Worm (Caenorhabditis elegans) whole organism, young adult: ENCODE data around the gene golg-2.

Experiments
- B0019.2 ChIP-seq: fragments of 200-800 bp; sonication (Bioruptor generic); conservative IDR thresholded peaks from 2 replicates; pipeline ENCODE4 v1.3.6; 2022; ENCODE audit warnings: missing genetic modification reagents, missing genetic modification characterization, missing compliant biosample characterization
- B0261.1 ChIP-seq: sonication (generic microtip); optimal IDR thresholded peaks from 2 replicates; lab custom pipeline; 2016; ENCODE audit warnings: mild to moderate bottlenecking, missing genetic modification characterization, moderate library complexity, missing compliant biosample characterization
- F23B12.7 ChIP-seq: sonication (generic microtip); optimal IDR thresholded peaks from 2 replicates; lab custom pipeline; 2017; ENCODE audit warnings: missing genetic modification characterization, mild to moderate bottlenecking, missing compliant biosample characterization, antibody characterized with exemption, moderate library complexity; ENCODE audit not compliant: insufficient read depth
- F33H1.4 ChIP-seq: fragments of 200-800 bp; sonication (Bioruptor generic); IDR thresholded peaks from 2 replicates; pipeline ENCODE4 v1.3.6; 2022; ENCODE audit warnings: missing genetic modification reagents, missing genetic modification characterization, missing compliant biosample characterization
- F57A8.1 ChIP-seq: fragments of 200-800 bp; sonication (Bioruptor generic); optimal IDR thresholded peaks from 2 replicates; lab custom pipeline; 2018; ENCODE audit warnings: mild to moderate bottlenecking, missing genetic modification characterization, moderate library complexity, missing compliant biosample characterization
- K11D2.4 ChIP-seq: fragments of 200-800 bp; sonication (Bioruptor generic); IDR thresholded peaks from 2 replicates; pipeline ENCODE4 v1.3.6; 2022; ENCODE audit warnings: missing genetic modification reagents, missing genetic modification characterization, missing compliant biosample characterization
- Y53G8AR.9 ChIP-seq: fragments of 200-800 bp; sonication (Bioruptor generic); conservative IDR thresholded peaks from 2 replicates; pipeline ENCODE4 v1.3.6; 2022; ENCODE audit warnings: missing genetic modification reagents, missing genetic modification characterization, missing compliant biosample characterization
- Y56A3A.18 ChIP-seq: fragments of 200-800 bp; sonication (Bioruptor generic); IDR thresholded peaks from 2 replicates; pipeline ENCODE4 v1.3.6; 2022; ENCODE audit warnings: missing genetic modification reagents, missing genetic modification characterization, missing compliant biosample characterization
- Y95B8A.8 ChIP-seq: fragments of 200-800 bp; sonication (Bioruptor generic); IDR thresholded peaks from 2 replicates; pipeline ENCODE4 v1.3.6; 2022; ENCODE audit warnings: missing genetic modification reagents, missing genetic modification characterization, missing compliant biosample characterization
- ZK185.1 ChIP-seq: sonication (generic microtip); optimal IDR thresholded peaks from 2 replicates; lab custom pipeline; 2016; ENCODE audit warnings: mild to moderate bottlenecking, missing genetic modification characterization, missing compliant biosample characterization; ENCODE audit not compliant: poor library complexity, severe bottlenecking
- akir-1 ChIP-seq: fragments of 200-800 bp; sonication (Bioruptor generic); optimal IDR thresholded peaks from 2 replicates; lab custom pipeline; 2018; ENCODE audit warnings: mild to moderate bottlenecking, missing genetic modification characterization, moderate library complexity, missing compliant biosample characterization
- aptf-2 ChIP-seq: fragments of 200-800 bp; sonication (Bioruptor generic); conservative IDR thresholded peaks from 2 replicates; pipeline ENCODE4 v1.3.6; 2022; ENCODE audit warnings: missing genetic modification reagents, missing genetic modification characterization, missing compliant biosample characterization
- aptf-3 ChIP-seq: fragments of 200-800 bp; sonication (Bioruptor generic); IDR thresholded peaks from 2 replicates; pipeline ENCODE4 v1.3.6; 2022; ENCODE audit warnings: missing genetic modification characterization, missing compliant biosample characterization
- atf-7 ChIP-seq: sonication (generic microtip); optimal IDR thresholded peaks from 2 replicates; lab custom pipeline; 2017; ENCODE audit warnings: mild to moderate bottlenecking, missing genetic modification characterization, missing compliant biosample characterization
- attf-5 ChIP-seq: fragments of 200-800 bp; sonication (Bioruptor generic); optimal IDR thresholded peaks from 2 replicates; lab custom pipeline; 2018; ENCODE audit warnings: mild to moderate bottlenecking, missing genetic modification characterization, missing compliant biosample characterization
- attf-6 ChIP-seq: fragments of 200-800 bp; sonication (Bioruptor generic); IDR thresholded peaks from 2 replicates; pipeline ENCODE4 v1.3.6; 2022; ENCODE audit warnings: missing genetic modification reagents, missing genetic modification characterization, missing compliant biosample characterization
- cebp-1 ChIP-seq, 2 experiments: fragments of 200-800 bp in 1 of 2; sonication (Bioruptor generic) in 1 of 2; sonication (generic microtip) in 1 of 2; IDR thresholded peaks in 1 of 2; optimal IDR thresholded peaks in 1 of 2; 2 replicates each; pipeline versions ENCODE4 v1.3.6 to Lab custom; 2017 to 2022; ENCODE audit warnings: missing compliant biosample characterization in 2 of 2, missing genetic modification characterization in 2 of 2, mild to moderate bottlenecking in 1 of 2, missing genetic modification reagents in 1 of 2, moderate library complexity in 1 of 2
- ceh-40 ChIP-seq: fragments of 200-800 bp; sonication (Bioruptor generic); IDR thresholded peaks from 2 replicates; pipeline ENCODE4 v1.3.6; 2022; ENCODE audit warnings: missing genetic modification characterization, missing compliant biosample characterization
- ceh-58 ChIP-seq: fragments of 200-800 bp; sonication (Bioruptor generic); IDR thresholded peaks from 2 replicates; pipeline ENCODE4 v1.3.6; 2022; ENCODE audit warnings: missing genetic modification characterization, missing compliant biosample characterization
- dpff-1 ChIP-seq: sonication (generic microtip); optimal IDR thresholded peaks from 2 replicates; lab custom pipeline; 2017; ENCODE audit warnings: mild to moderate bottlenecking, missing genetic modification characterization, missing compliant biosample characterization
- efl-1 ChIP-seq: fragments of 150-350 bp; optimal IDR thresholded peaks from 2 replicates; lab custom pipeline; 2014; ENCODE audit warnings: missing biosample characterization, missing genetic modification reagents, missing genetic modification characterization
- ets-4 ChIP-seq: fragments of 200-800 bp; sonication (Bioruptor generic); optimal IDR thresholded peaks from 2 replicates; lab custom pipeline; 2018; ENCODE audit warnings: mild to moderate bottlenecking, missing genetic modification characterization, missing compliant biosample characterization
- fkh-3 ChIP-seq: sonication (generic microtip); optimal IDR thresholded peaks from 2 replicates; lab custom pipeline; 2016; ENCODE audit warnings: mild to moderate bottlenecking, missing genetic modification characterization, missing compliant biosample characterization
- gei-17 ChIP-seq: fragments of 200-800 bp; sonication (Bioruptor generic); optimal IDR thresholded peaks from 2 replicates; lab custom pipeline; 2018; ENCODE audit warnings: mild to moderate bottlenecking, missing genetic modification characterization, missing compliant biosample characterization
- hlh-12 ChIP-seq: sonication (generic microtip); optimal IDR thresholded peaks from 2 replicates; lab custom pipeline; 2016; ENCODE audit warnings: missing genetic modification characterization, missing compliant biosample characterization
- hmg-20 ChIP-seq: fragments of 200-800 bp; sonication (Bioruptor generic); IDR thresholded peaks from 2 replicates; pipeline ENCODE4 v1.3.6; 2022; ENCODE audit warnings: missing genetic modification reagents, missing genetic modification characterization, missing compliant biosample characterization
- hrde-1 ChIP-seq: sonication (generic microtip); optimal IDR thresholded peaks from 2 replicates; lab custom pipeline; 2016; ENCODE audit warnings: missing genetic modification characterization, mild to moderate bottlenecking, missing compliant biosample characterization, moderate library complexity, missing genotype, missing genetic modification reagents, borderline replicate concordance
- hsf-1 ChIP-seq: fragments of 200-800 bp; sonication (Bioruptor generic); IDR thresholded peaks from 2 replicates; pipeline ENCODE4 v1.3.6; 2022; ENCODE audit warnings: missing genetic modification reagents, missing genetic modification characterization, missing compliant biosample characterization
- let-607 ChIP-seq, 2 experiments: fragments of 200-800 bp in 1 of 2; sonication (Bioruptor generic) in 1 of 2; sonication (generic microtip) in 1 of 2; optimal IDR thresholded peaks; 2 replicates each; lab custom pipeline; 2016 to 2018; ENCODE audit warnings: mild to moderate bottlenecking in 2 of 2, missing compliant biosample characterization in 2 of 2, missing genetic modification characterization in 2 of 2, moderate library complexity in 2 of 2, missing genotype in 1 of 2
- lin-54 ChIP-seq: fragments of 200-800 bp; sonication (Bioruptor generic); optimal IDR thresholded peaks from 2 replicates; lab custom pipeline; 2018; ENCODE audit warnings: mild to moderate bottlenecking, missing genetic modification characterization, missing compliant biosample characterization
- madf-6 ChIP-seq: fragments of 200-800 bp; sonication (Bioruptor generic); IDR thresholded peaks from 2 replicates; pipeline ENCODE4 v1.3.6; 2022; ENCODE audit warnings: missing genetic modification reagents, missing genetic modification characterization, missing compliant biosample characterization
- mcd-1 ChIP-seq: fragments of 200-800 bp; sonication (Bioruptor generic); IDR thresholded peaks from 2 replicates; pipeline ENCODE4 v1.3.6; 2022; ENCODE audit warnings: missing genetic modification reagents, missing genetic modification characterization, missing compliant biosample characterization
- mel-28 ChIP-seq: sonication (generic microtip); optimal IDR thresholded peaks from 2 replicates; lab custom pipeline; 2016; ENCODE audit warnings: borderline replicate concordance, mild to moderate bottlenecking, missing genetic modification characterization, missing compliant biosample characterization
- mes-4 ChIP-seq: sonication (generic microtip); optimal IDR thresholded peaks from 2 replicates; lab custom pipeline; 2016; ENCODE audit warnings: missing genotype, missing genetic modification characterization, missing compliant biosample characterization
- nfya-1 ChIP-seq: sonication (generic microtip); optimal IDR thresholded peaks from 2 replicates; lab custom pipeline; 2017; ENCODE audit warnings: antibody characterized with exemption, missing compliant biosample characterization, missing genetic modification characterization, borderline replicate concordance; ENCODE audit not compliant: insufficient read depth
- nhr-120 ChIP-seq: fragments of 200-800 bp; sonication (Bioruptor generic); IDR thresholded peaks from 2 replicates; pipeline ENCODE4 v1.3.6; 2022; ENCODE audit warnings: missing genetic modification characterization, missing compliant biosample characterization
- nhr-27 ChIP-seq: fragments of 200-800 bp; sonication (Bioruptor generic); optimal IDR thresholded peaks from 2 replicates; lab custom pipeline; 2018; ENCODE audit warnings: mild to moderate bottlenecking, missing genetic modification characterization, moderate library complexity, missing compliant biosample characterization
- rcor-1 ChIP-seq: fragments of 200-800 bp; sonication (Bioruptor generic); IDR thresholded peaks from 2 replicates; pipeline ENCODE4 v1.3.6; 2022; ENCODE audit warnings: missing genetic modification reagents, missing genetic modification characterization, missing compliant biosample characterization
- repo-1 ChIP-seq: sonication (generic microtip); optimal IDR thresholded peaks from 2 replicates; lab custom pipeline; 2017; ENCODE audit warnings: mild to moderate bottlenecking, missing genetic modification characterization, missing compliant biosample characterization
- sea-2 ChIP-seq: fragments of 200-800 bp; sonication (Bioruptor generic); IDR thresholded peaks from 2 replicates; pipeline ENCODE4 v1.3.6; 2022; ENCODE audit warnings: missing genetic modification characterization, missing compliant biosample characterization
- snpc-4 ChIP-seq, 5 experiments: fragments of 150-350 bp in 1 of 5; sonication (generic microtip) in 4 of 5; optimal IDR thresholded peaks; 2 replicates each; lab custom pipeline; 2014 to 2018; ENCODE audit warnings: missing genetic modification characterization in 5 of 5, missing biosample characterization in 3 of 5, antibody characterized with exemption in 2 of 5, mild to moderate bottlenecking in 2 of 5, missing compliant biosample characterization in 2 of 5, missing genotype in 2 of 5, moderate library complexity in 2 of 5, missing genetic modification reagents in 1 of 5
- tbp1 ChIP-seq: fragments of 200-800 bp; sonication (Bioruptor generic); optimal IDR thresholded peaks from 2 replicates; lab custom pipeline; 2018; ENCODE audit warnings: mild to moderate bottlenecking, missing genetic modification characterization, missing compliant biosample characterization
- unc-62 ChIP-seq: fragments of 150-350 bp; optimal IDR thresholded peaks from 2 replicates; lab custom pipeline; 2014; ENCODE audit warnings: missing biosample characterization, missing genetic modification reagents, missing genetic modification characterization
- xnd-1 ChIP-seq: sonication (generic microtip); optimal IDR thresholded peaks from 2 replicates; lab custom pipeline; 2016; ENCODE audit warnings: missing genotype, missing genetic modification reagents, missing genetic modification characterization, missing compliant biosample characterization
- zim-3 ChIP-seq: sonication (generic microtip); optimal IDR thresholded peaks from 2 replicates; lab custom pipeline; 2017; ENCODE audit warnings: mild to moderate bottlenecking, missing genetic modification characterization, moderate library complexity, missing compliant biosample characterization
- ztf-18 ChIP-seq: sonication (generic microtip); optimal IDR thresholded peaks from 2 replicates; lab custom pipeline; 2016; ENCODE audit warnings: missing genotype, mild to moderate bottlenecking, missing genetic modification characterization, missing compliant biosample characterization
- ztf-26 ChIP-seq: sonication (generic microtip); optimal IDR thresholded peaks from 2 replicates; lab custom pipeline; 2017; ENCODE audit warnings: missing genetic modification characterization, missing compliant biosample characterization

The golg-2 gene

ce11 chrII:5057315-5057714, 17.4 kb upstream of the golg-2 start (continued):
- TF ChIP-seq dpff-1 (tag; lab: Kevin White, UChicago) = no peak
- peak; percentile 32 for TF ChIP-seq ztf-18
- peak; percentile 83 for TF ChIP-seq rcor-1 (GFP tag; lab: Robert Waterston, UW)
- TF ChIP-seq let-607 (tag; optimal IDR thresholded peaks at IDR 0.05; lab: Kevin White, UChicago) = peak in 1 of 2 experiments; percentile 38
- no peak for TF ChIP-seq gei-17 (GFP tag; lab: Kevin White, UChicago)
- TF ChIP-seq madf-6 (GFP tag; lab: Robert Waterston, UW) = peak; percentile 85
- TF ChIP-seq K11D2.4 (GFP tag; lab: Robert Waterston, UW) = peak; percentile 67
- TF ChIP-seq xnd-1 (tag; lab: Kevin White, UChicago) = peak; percentile 2
- no peak for TF ChIP-seq Y95B8A.8
- no peak for TF ChIP-seq attf-5
- peak; percentile 64 for TF ChIP-seq lin-54 (GFP tag; lab: Kevin White, UChicago)
- TF ChIP-seq hsf-1 (GFP tag; lab: Robert Waterston, UW) = peak; percentile 72
- TF ChIP-seq aptf-3 = peak; percentile 86; the same call in 1 of the 2 replicates
- peak; percentile 35 for TF ChIP-seq F23B12.7
- no peak for TF ChIP-seq sea-2 (GFP tag; lab: Robert Waterston, UW)
- TF ChIP-seq F33H1.4 = peak; percentile 72
- no peak for TF ChIP-seq hlh-12
- TF ChIP-seq zim-3 = peak; percentile 38
- TF ChIP-seq hrde-1 (tag; lab: Kevin White, UChicago) = peak; percentile 20
- peak; percentile 88 for TF ChIP-seq repo-1
- no peak for TF ChIP-seq nhr-120
- no peak for TF ChIP-seq mel-28
- peak; percentile 89 for TF ChIP-seq Y56A3A.18 (GFP tag; lab: Robert Waterston, UW)
- no peak for TF ChIP-seq aptf-2
- 0 out of 2 replicates have a peak, but pooled peaks have one; percentile 42 for TF ChIP-seq ceh-40 (GFP tag; lab: Robert Waterston, UW)
- no peak for TF ChIP-seq F57A8.1 (GFP tag; lab: Kevin White, UChicago)
- TF ChIP-seq akir-1 (GFP tag; lab: Kevin White, UChicago) = no peak
- TF ChIP-seq nhr-27 (tag; lab: Kevin White, UChicago) = no peak
- TF ChIP-seq Y53G8AR.9 (GFP tag; lab: Robert Waterston, UW) = peak; percentile 88
- peak; percentile 62; the same call in 1 of the 2 replicates for TF ChIP-seq attf-6 (GFP tag; lab: Robert Waterston, UW)
- no peak for TF ChIP-seq cebp-1 (GFP tag; IDR thresholded peaks at IDR 0.05; lab: Robert Waterston, UW)
- peak; percentile 53 for TF ChIP-seq cebp-1 (tag; optimal IDR thresholded peaks at IDR 0.05; lab: Kevin White, UChicago)
- TF ChIP-seq mcd-1 (GFP tag; lab: Robert Waterston, UW) = peak; percentile 89
- peak; percentile 8 for TF ChIP-seq atf-7 (tag; lab: Kevin White, UChicago)
- TF ChIP-seq ets-4 = no peak
- TF ChIP-seq mes-4 = peak; percentile 15
- peak; percentile 26 for TF ChIP-seq ZK185.1 (tag; lab: Kevin White, UChicago)
- TF ChIP-seq efl-1 (GFP tag; lab: Kevin White, UChicago) = no peak
- TF ChIP-seq ceh-58 (GFP tag; lab: Robert Waterston, UW) = no peak
- TF ChIP-seq tbp1 (GFP tag; lab: Kevin White, UChicago) = peak; percentile 99
- no peak for TF ChIP-seq nfya-1 (tag; lab: Kevin White, UChicago)
- no peak for TF ChIP-seq fkh-3 (tag; lab: Kevin White, UChicago)
- TF ChIP-seq B0019.2 = 0 out of 2 replicates have a peak, but pooled peaks have one; percentile 43
- peak; percentile 98 for TF ChIP-seq snpc-4 (GFP tag; optimal IDR thresholded peaks at IDR 0.05; lab: Kevin White, UChicago)
- TF ChIP-seq snpc-4 (tag; optimal IDR thresholded peaks at IDR 0.05; lab: Kevin White, UChicago) = peak; percentile 99
- peak; percentile 53; the same call in 1 of the 2 replicates for TF ChIP-seq hmg-20 (GFP tag; lab: Robert Waterston, UW)
- no peak for TF ChIP-seq unc-62 (GFP tag; lab: Kevin White, UChicago)
- peak; percentile 63 for TF ChIP-seq ztf-26 (tag; lab: Kevin White, UChicago)
- TF ChIP-seq B0261.1 (tag; lab: Kevin White, UChicago) = peak; percentile 92
